Fruit fly (Drosophila melanogaster) Kc167 (cell line): ENCODE results near the gene CG32544.

ENCODE experiments used
- Myc ChIP-seq: fragments of >200 bp; optimal IDR thresholded peaks from 2 replicates; lab custom pipeline; 2017; ENCODE audit warnings: missing external identifiers
- Sin3A ChIP-seq: fragments of >200 bp; optimal IDR thresholded peaks from 2 replicates; lab custom pipeline; 2018; ENCODE audit warnings: missing external identifiers
- h ChIP-seq: fragments of >200 bp; optimal IDR thresholded peaks from 3 replicates; lab custom pipeline; 2018; ENCODE audit warnings: missing external identifiers
- insv ChIP-seq: fragments of >200 bp; optimal IDR thresholded peaks from 3 replicates; lab custom pipeline; 2018; ENCODE audit warnings: missing external identifiers
- psq ChIP-seq: fragments of >200 bp; optimal IDR thresholded peaks from 2 replicates; lab custom pipeline; 2017; ENCODE audit warnings: missing external identifiers
- ttk ChIP-seq: sonication (Bioruptor generic); optimal IDR thresholded peaks from 2 replicates; lab custom pipeline; 2017; ENCODE audit warnings: missing external identifiers

CG32544 gene

DNA sequence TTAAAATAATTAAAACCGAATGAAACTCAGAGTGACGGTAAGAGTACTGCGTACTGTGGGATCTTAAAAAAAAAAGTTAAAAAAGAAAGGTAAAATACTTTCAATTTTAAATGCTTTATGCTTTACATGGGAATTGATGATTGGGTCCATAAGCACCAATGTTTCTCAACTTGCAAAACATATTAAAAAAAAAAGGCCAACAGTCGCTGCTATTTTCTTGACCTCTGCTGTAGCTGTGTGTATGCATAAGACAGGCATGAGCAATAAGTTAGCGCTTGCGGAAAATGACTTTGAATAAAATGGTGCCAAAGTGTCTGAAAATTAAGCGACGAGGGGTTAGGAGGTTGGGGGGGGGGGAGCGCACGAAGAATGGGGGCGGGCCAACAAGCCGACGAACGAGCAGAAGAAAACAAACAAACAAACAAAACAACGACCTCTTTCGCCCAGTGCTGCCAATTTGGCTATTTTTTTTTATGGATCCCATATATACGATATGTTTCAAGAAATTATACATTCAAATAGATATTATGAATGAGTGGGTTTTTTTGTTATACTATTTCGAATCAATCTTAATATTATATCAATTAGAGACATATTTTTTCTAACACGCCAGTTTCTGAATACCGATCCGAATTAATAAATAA is 9.5 kb downstream of the CG32544 start:
- no peak for TF ChIP-seq insv (lab: Kevin White, UChicago)
- no peak for TF ChIP-seq h (lab: Kevin White, UChicago)
- TF ChIP-seq psq (lab: Kevin White, UChicago), result no peak
- no peak for TF ChIP-seq Sin3A (lab: Kevin White, UChicago)
- TF ChIP-seq Myc (lab: Kevin White, UChicago), result no peak
- no peak for TF ChIP-seq ttk (lab: Kevin White, UChicago)

DNA sequence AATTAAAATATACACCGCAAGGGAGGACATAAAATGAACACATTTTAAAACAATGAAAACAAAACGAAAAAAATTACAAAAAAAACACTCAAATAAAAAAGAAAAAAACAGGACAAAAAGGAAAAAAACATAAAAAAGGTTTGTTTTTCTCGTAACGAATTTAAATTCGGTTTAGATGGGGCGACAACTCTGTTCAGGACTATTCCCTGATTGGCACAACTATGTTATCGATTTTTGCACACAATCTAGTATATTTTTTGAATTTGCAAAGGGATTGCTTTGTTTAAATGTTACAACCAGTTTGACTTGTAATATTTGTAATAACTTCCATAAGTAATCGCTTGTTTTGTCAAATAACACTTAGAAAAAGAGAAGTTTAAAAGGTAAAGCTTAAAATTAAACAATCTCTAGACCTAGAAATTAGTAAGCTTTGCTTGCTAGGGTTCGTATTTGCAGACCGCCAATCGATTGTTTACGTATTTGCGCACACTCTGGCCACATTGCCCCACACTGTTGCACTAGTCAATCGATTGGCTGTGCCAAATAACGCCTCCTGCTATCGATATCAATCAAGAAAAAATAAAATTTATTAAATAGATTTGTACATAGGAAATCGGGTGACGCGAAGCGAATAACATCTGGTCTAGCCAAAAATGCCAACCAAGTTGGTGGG is 24.1 kb downstream of the CG32544 start, which contains the start of gene CG7332:
TSS of gene CG7332 (plus strand) at position 515 of the 673 bp plus-strand sequence.
- TF ChIP-seq ttk (lab: Kevin White, UChicago), result no peak
- TF ChIP-seq Myc (lab: Kevin White, UChicago), result no peak
- no peak for TF ChIP-seq Sin3A (lab: Kevin White, UChicago)
- no peak for TF ChIP-seq psq (lab: Kevin White, UChicago)
- no peak for TF ChIP-seq insv (lab: Kevin White, UChicago)
- TF ChIP-seq h (lab: Kevin White, UChicago), result no peak

DNA sequence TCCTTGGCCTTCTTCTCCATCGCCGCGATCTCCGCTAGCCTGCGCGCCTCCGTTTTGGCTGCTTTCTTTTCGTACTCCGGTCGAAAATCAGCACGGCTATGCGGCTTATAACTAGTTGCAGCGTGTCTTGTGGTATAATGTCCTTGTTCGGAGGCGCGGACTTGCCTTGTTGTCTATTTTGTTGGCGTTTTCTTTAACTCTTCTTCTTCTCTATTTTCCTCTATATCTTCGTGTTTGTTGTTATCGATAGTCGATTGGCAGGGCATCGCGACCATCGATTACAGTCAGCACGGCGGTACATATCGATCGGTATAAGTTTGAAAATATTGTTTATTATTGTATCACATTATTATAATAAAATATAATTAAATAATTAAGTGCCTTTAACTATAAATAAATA is 33.3 kb downstream of the CG32544 start, which contains the start of gene Flacc:
TSS of gene Flacc (minus strand) at position 204 of the 400 bp plus-strand sequence.
- TF ChIP-seq ttk (lab: Kevin White, UChicago) (no peak), Myc (lab: Kevin White, UChicago) (no peak)

DNA sequence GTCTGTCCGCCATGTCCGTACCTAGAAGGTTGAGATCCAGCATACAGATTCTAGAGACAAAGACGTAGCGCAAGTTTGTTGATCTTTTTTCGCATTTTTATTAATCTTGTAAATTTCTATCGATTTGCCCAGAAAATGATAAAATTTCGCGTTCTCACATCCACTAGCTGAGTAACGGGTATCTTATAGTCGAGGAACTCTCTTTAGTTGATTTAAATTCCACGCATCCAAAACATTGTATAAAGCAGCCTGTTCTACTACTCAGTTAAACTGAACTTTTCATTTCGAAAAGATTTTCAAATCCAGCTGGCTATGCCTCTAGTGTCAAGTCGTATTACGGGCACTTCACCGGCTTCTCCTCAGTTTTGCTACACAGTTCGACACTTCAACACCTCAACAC is 34.1 kb downstream of the CG32544 start, which contains the start of gene SdhBL:
TSS of gene SdhBL (plus strand) at position 301 of the 400 bp plus-strand sequence.
- TF ChIP-seq psq (lab: Kevin White, UChicago), result no peak
- no peak for TF ChIP-seq insv (lab: Kevin White, UChicago)
- TF ChIP-seq Sin3A (lab: Kevin White, UChicago), result no peak
- no peak for TF ChIP-seq Myc (lab: Kevin White, UChicago)
- no peak for TF ChIP-seq ttk (lab: Kevin White, UChicago)
- TF ChIP-seq h (lab: Kevin White, UChicago), result no peak

DNA sequence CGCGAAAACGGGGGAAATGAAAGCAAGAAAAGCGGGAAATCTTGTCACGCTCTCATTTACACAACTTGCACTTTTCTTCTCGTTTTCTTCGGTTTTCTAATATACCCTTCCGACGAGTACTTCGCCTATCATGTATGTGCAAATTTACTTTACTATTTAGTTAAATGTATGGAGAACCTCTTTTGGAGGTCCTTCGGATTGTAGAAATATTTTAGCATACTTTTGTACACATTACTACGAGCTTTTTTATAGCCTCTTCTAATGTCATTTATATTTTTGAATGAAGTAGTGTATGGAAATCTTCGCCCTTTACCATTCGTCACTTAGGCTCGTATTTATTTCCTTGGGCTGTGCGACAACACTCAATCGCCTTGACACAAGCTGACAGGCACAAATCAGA is 37.2 kb downstream of the CG32544 start:
- TF ChIP-seq Sin3A (lab: Kevin White, UChicago), result no peak
- TF ChIP-seq ttk (lab: Kevin White, UChicago), result no peak
- no peak for TF ChIP-seq Myc (lab: Kevin White, UChicago)
- no peak for TF ChIP-seq psq (lab: Kevin White, UChicago)
- TF ChIP-seq insv (lab: Kevin White, UChicago), result no peak
- TF ChIP-seq h (lab: Kevin White, UChicago), result no peak

DNA sequence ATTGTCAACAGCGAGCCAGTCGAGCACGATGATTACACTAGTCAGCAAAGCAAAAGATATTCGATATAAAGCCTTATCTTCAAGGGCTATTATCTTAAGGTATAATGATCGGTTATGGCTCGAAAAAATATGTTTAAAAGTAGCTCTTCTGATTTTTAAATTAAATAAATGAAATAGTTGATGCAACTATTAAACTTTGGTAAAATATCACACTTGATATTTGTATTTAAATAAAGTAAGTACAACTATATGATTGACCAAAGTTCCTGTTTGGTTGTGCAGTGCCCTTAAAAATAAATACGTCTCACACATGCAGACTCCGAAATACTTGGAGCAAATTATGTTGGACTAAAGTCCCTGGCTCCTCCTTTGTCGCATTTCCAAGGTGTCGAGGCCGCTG is 37.8 kb downstream of the CG32544 start:
- TF ChIP-seq Myc (lab: Kevin White, UChicago) (no peak), ttk (lab: Kevin White, UChicago) (no peak), psq (lab: Kevin White, UChicago) (no peak), h (lab: Kevin White, UChicago) (no peak), Sin3A (lab: Kevin White, UChicago) (no peak), insv (lab: Kevin White, UChicago) (no peak)

DNA sequence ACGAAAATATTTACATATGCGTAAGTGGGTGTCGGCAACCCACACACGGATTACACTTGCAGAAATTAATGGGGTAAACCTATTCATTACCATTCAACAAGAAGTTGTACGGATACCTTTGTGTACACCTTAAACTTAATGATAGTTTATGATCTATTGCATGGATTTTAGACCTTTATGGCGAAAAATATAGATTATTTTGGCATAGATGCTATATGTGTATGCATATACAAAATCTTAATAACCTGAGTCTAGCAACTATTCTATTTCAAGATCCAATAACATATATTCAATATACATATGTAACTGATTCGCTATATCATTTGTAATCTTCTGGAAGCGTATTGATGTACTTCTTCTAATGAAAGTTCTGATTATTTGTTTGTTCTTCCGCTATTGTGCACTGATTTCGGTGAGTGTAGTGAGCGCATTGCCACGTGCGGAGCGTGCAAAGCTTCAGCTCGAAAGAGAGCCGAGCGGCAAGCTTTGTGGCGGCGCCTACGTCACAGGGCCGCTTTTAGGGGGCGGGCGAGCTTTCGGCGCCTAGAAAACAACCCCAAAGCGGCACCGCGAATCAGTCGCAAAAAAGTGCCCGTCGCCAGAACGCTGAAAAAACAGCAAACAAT is 39.9 kb downstream of the CG32544 start, which contains the start of gene CG7378:
TSS of gene CG7378 (plus strand) at position 576 of the 626 bp plus-strand sequence.
- TF ChIP-seq Myc (lab: Kevin White, UChicago) (no peak), ttk (lab: Kevin White, UChicago) (no peak), h (lab: Kevin White, UChicago) (no peak), insv (lab: Kevin White, UChicago) (no peak), Sin3A (lab: Kevin White, UChicago) (no peak), psq (lab: Kevin White, UChicago) (no peak)

DNA sequence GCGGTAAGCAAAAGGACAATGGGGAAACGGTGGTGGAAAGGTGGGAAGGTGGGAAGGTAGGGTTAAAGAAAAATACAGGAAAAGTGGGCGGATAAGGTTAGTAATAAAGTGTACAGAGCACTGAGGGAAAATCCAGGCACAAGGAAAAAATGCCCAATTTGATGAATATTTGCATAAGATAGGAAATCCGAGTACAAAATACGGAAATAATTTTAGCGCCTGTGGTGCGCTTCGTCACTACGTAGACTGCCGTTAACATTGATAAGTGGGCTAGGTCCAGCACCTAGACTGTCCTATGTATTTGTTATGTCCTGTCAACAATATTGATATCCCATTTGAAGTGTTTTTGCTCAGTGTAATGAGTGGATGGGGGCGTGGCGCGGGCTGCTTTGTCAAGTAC is 40.9 kb downstream of the CG32544 start:
- TF ChIP-seq ttk (lab: Kevin White, UChicago) (no peak), psq (lab: Kevin White, UChicago) (no peak), Myc (lab: Kevin White, UChicago) (no peak), Sin3A (lab: Kevin White, UChicago) (no peak), h (lab: Kevin White, UChicago) (no peak), insv (lab: Kevin White, UChicago) (no peak)

DNA sequence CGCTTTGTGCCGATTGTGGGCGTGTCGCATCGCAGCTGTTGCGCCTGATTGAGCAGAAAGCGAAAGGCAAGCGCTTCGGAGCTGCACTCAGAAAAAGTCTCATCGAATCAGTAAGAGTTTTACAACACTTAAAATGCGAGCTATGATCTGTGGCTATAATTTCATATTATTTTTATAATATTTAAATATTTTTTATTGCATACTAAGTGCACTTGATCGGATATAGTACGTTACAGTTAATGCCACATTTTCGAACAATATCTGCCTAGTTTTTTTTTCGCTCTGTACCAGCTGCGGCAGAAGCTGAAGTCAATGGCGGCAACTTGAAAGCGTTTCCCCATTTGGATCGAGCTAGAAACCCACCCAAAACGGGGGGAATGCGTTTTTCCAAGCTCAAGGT is 42.7 kb downstream of the CG32544 start:
- no peak for TF ChIP-seq ttk (lab: Kevin White, UChicago)
- no peak for TF ChIP-seq insv (lab: Kevin White, UChicago)
- no peak for TF ChIP-seq psq (lab: Kevin White, UChicago)
- no peak for TF ChIP-seq Myc (lab: Kevin White, UChicago)
- no peak for TF ChIP-seq Sin3A (lab: Kevin White, UChicago)
- no peak for TF ChIP-seq h (lab: Kevin White, UChicago)

DNA sequence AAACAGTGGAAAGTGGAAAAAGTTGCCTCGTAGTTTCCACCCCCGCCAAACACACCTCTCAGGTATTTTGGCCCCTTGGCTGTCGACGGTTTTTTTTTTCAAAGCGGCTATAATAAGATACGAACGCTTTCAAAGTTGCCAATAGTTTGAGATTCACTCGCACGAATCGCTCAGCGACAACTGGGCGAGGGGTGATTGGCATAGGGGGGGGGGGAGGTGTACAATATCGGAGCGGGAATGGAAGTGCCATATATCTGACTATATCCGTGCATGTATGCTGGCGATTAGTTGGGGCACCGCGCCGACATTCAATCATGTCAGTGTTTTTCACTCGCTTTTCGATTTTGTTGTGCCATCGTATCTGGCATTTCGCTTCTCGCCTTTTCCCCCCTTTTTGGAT is 45.1 kb downstream of the CG32544 start:
- TF ChIP-seq psq (lab: Kevin White, UChicago) (no peak), Myc (lab: Kevin White, UChicago) (no peak), h (lab: Kevin White, UChicago) (no peak), insv (lab: Kevin White, UChicago) (no peak), ttk (lab: Kevin White, UChicago) (no peak), Sin3A (lab: Kevin White, UChicago) (no peak)

DNA sequence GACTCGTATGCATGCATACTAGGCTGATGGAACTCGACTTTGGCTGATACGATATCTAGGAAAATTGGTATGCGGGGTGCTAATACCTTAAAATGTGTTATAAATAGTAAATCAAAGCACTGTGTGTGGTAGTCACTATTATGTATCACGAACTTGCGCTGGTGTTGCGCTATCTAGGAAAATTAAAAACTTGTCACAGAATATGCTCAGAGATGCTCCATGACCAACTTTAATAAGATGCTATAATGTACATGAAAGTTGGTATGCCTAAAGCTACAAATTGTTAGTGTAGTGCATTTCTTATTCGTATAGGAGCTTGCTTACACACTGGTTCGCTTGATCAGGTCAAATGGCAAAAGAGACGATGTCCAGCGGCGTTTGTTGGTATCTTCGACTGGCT is 50.7 kb downstream of the CG32544 start:
- TF ChIP-seq insv (lab: Kevin White, UChicago), result no peak
- TF ChIP-seq Sin3A (lab: Kevin White, UChicago), result no peak
- TF ChIP-seq psq (lab: Kevin White, UChicago), result no peak
- no peak for TF ChIP-seq h (lab: Kevin White, UChicago)
- TF ChIP-seq Myc (lab: Kevin White, UChicago), result no peak
- no peak for TF ChIP-seq ttk (lab: Kevin White, UChicago)
